Fruit fly (Drosophila melanogaster) whole organism, embryonic: ENCODE measurements around the gene CG32379.

Source experiments
- Bteb2 ChIP-seq: fragments of 200-800 bp; sonication (Bioruptor generic); optimal IDR thresholded peaks from 2 replicates; lab custom pipeline; 2016; ENCODE audit warnings: missing biosample characterization, missing genetic modification characterization
- CG10209 ChIP-seq: fragments of 200-800 bp; sonication (Bioruptor generic); optimal IDR thresholded peaks from 3 replicates; lab custom pipeline; 2017; ENCODE audit warnings: missing biosample characterization, mild to moderate bottlenecking, missing genetic modification characterization, missing genetic modification reagents
- CG10654 ChIP-seq: fragments of 200-800 bp; sonication (Bioruptor generic); optimal IDR thresholded peaks from 2 replicates; lab custom pipeline; 2016; ENCODE audit warnings: missing biosample characterization, missing genetic modification characterization
- CG11247 ChIP-seq: fragments of 200-800 bp; sonication (Bioruptor generic); IDR thresholded peaks from 2 replicates; pipeline ENCODE4 v1.3.6; 2022; ENCODE audit warnings: missing biosample characterization, missing genetic modification characterization
- CG12391 ChIP-seq: fragments of 200-800 bp; sonication (Bioruptor generic); optimal IDR thresholded peaks from 3 replicates; lab custom pipeline; 2018; ENCODE audit warnings: missing biosample characterization, mild to moderate bottlenecking, missing genetic modification characterization, moderate library complexity
- CG13775 ChIP-seq: fragments of 200-800 bp; sonication (Bioruptor generic); optimal IDR thresholded peaks from 3 replicates; lab custom pipeline; 2017; ENCODE audit warnings: missing biosample characterization, mild to moderate bottlenecking, missing genetic modification characterization
- CG14441 ChIP-seq: fragments of 200-800 bp; sonication (Bioruptor generic); IDR thresholded peaks from 2 replicates; pipeline ENCODE4 v1.3.6; 2022; ENCODE audit warnings: missing biosample characterization, missing genetic modification characterization
- CG15073 ChIP-seq: fragments of 200-800 bp; sonication (Bioruptor generic); optimal IDR thresholded peaks from 2 replicates; lab custom pipeline; 2016; ENCODE audit warnings: missing biosample characterization, missing genetic modification characterization
- CG2116 ChIP-seq: fragments of 200-800 bp; sonication (Bioruptor generic); optimal IDR thresholded peaks from 3 replicates; lab custom pipeline; 2018; ENCODE audit warnings: missing biosample characterization, mild to moderate bottlenecking, missing genetic modification characterization
- CG2199 ChIP-seq: fragments of 200-800 bp; sonication (Bioruptor generic); IDR thresholded peaks from 3 replicates; pipeline ENCODE4 v1.3.6; 2022; ENCODE audit warnings: missing biosample characterization, missing genetic modification characterization
- CG33213 ChIP-seq: fragments of 200-800 bp; sonication (Bioruptor generic); optimal IDR thresholded peaks from 3 replicates; lab custom pipeline; 2016; ENCODE audit warnings: missing biosample characterization, missing genetic modification characterization
- CG4730 ChIP-seq: fragments of 200-800 bp; sonication (Bioruptor generic); IDR thresholded peaks from 2 replicates; pipeline ENCODE4 v1.3.6; 2022; ENCODE audit warnings: missing biosample characterization, missing genetic modification characterization
- CG6765 ChIP-seq: fragments of 200-800 bp; sonication (Bioruptor generic); optimal IDR thresholded peaks from 3 replicates; lab custom pipeline; 2017; ENCODE audit warnings: missing biosample characterization, mild to moderate bottlenecking, missing genetic modification characterization
- CG7357 ChIP-seq: fragments of 200-800 bp; sonication (Bioruptor generic); IDR thresholded peaks from 3 replicates; pipeline ENCODE4 v1.3.6; 2022; ENCODE audit warnings: missing biosample characterization, missing genetic modification characterization
- CTCF ChIP-seq: fragments of 200-800 bp; sonication (Bioruptor generic); optimal IDR thresholded peaks from 2 replicates; lab custom pipeline; 2017; ENCODE audit warnings: missing biosample characterization, mild to moderate bottlenecking, missing genetic modification characterization, moderate library complexity
- CrebB ChIP-seq: fragments of 200-800 bp; sonication (Bioruptor generic); optimal IDR thresholded peaks from 3 replicates; lab custom pipeline; 2018; ENCODE audit warnings: missing biosample characterization, mild to moderate bottlenecking, missing genetic modification characterization
- Drgx ChIP-seq: fragments of 200-800 bp; sonication (Bioruptor generic); IDR thresholded peaks from 2 replicates; pipeline ENCODE4 v1.3.6; 2022; ENCODE audit warnings: missing biosample characterization, missing genetic modification characterization
- Ets65A ChIP-seq: fragments of 200-800 bp; sonication (Bioruptor generic); peaks from one replicate; lab custom pipeline; 2016; ENCODE audit warnings: missing biosample characterization, missing genetic modification characterization
- H15 ChIP-seq: fragments of 200-800 bp; sonication (Bioruptor generic); IDR thresholded peaks from 3 replicates; pipeline ENCODE4 v1.3.6; 2022; ENCODE audit warnings: missing biosample characterization, missing genetic modification characterization
- HmgZ ChIP-seq: fragments of 200-800 bp; sonication (Bioruptor generic); optimal IDR thresholded peaks from 2 replicates; lab custom pipeline; 2018; ENCODE audit warnings: missing biosample characterization, mild to moderate bottlenecking, missing genetic modification characterization
- Hr78 ChIP-seq, 2 experiments: fragments of 200-800 bp in 1 of 2; fragments of >200 bp in 1 of 2; sonication (Bioruptor generic) in 1 of 2; optimal IDR thresholded peaks; 2 replicates each; lab custom pipeline; 2017 to 2019; ENCODE audit warnings: missing biosample characterization in 2 of 2, missing genetic modification characterization in 2 of 2, mild to moderate bottlenecking in 1 of 2, moderate library complexity in 1 of 2
- Max ChIP-seq: fragments of 200-800 bp; sonication (Bioruptor generic); optimal IDR thresholded peaks from 2 replicates; lab custom pipeline; 2016; ENCODE audit warnings: missing biosample characterization, mild to moderate bottlenecking, missing genetic modification characterization
- Mrtf ChIP-seq: fragments of 200-800 bp; sonication (Bioruptor generic); IDR thresholded peaks from 3 replicates; pipeline ENCODE4 v1.3.6; 2022; ENCODE audit warnings: missing biosample characterization, missing genetic modification characterization
- Myb ChIP-seq: fragments of 200-800 bp; sonication (Bioruptor generic); optimal IDR thresholded peaks from 2 replicates; lab custom pipeline; 2016; ENCODE audit warnings: missing biosample characterization, missing genetic modification characterization
- Nf-YA ChIP-seq: fragments of 200-800 bp; sonication (Bioruptor generic); IDR thresholded peaks from 2 replicates; pipeline ENCODE4 v1.3.6; 2022; ENCODE audit warnings: missing biosample characterization, missing genetic modification characterization
- NfI ChIP-seq: fragments of 200-800 bp; sonication (Bioruptor generic); optimal IDR thresholded peaks from 3 replicates; lab custom pipeline; 2018; ENCODE audit warnings: missing biosample characterization, mild to moderate bottlenecking, missing genetic modification characterization, moderate library complexity
- Six4 ChIP-seq: fragments of 200-800 bp; sonication (Bioruptor generic); optimal IDR thresholded peaks from 2 replicates; lab custom pipeline; 2016; ENCODE audit warnings: missing biosample characterization, missing genetic modification characterization
- Sox100B ChIP-seq: fragments of 200-800 bp; sonication (Bioruptor generic); optimal IDR thresholded peaks from 3 replicates; lab custom pipeline; 2018; ENCODE audit warnings: missing biosample characterization, mild to moderate bottlenecking, missing genetic modification characterization
- Tbp ChIP-seq: fragments of >200 bp; optimal IDR thresholded peaks from 2 replicates; lab custom pipeline; 2018; ENCODE audit warnings: missing biosample characterization, missing genetic modification characterization
- Usf ChIP-seq: fragments of 200-800 bp; sonication (Bioruptor generic); optimal IDR thresholded peaks from 2 replicates; lab custom pipeline; 2017; ENCODE audit warnings: missing genotype, missing biosample characterization, missing genetic modification characterization
- Xrp1 ChIP-seq: fragments of 200-800 bp; sonication (Bioruptor generic); IDR thresholded peaks from 2 replicates; pipeline ENCODE4 v1.3.6; 2022; ENCODE audit warnings: missing biosample characterization, missing genetic modification characterization
- chn ChIP-seq: fragments of 200-800 bp; sonication (Bioruptor generic); optimal IDR thresholded peaks from 2 replicates; lab custom pipeline; 2016; ENCODE audit warnings: missing biosample characterization, missing genetic modification characterization
- exex ChIP-seq: fragments of 200-800 bp; sonication (Bioruptor generic); optimal IDR thresholded peaks from 4 replicates; lab custom pipeline; 2018; ENCODE audit warnings: missing biosample characterization, mild to moderate bottlenecking, missing genetic modification characterization, moderate library complexity
- fu2 ChIP-seq: fragments of 200-800 bp; sonication (Bioruptor generic); optimal IDR thresholded peaks from 2 replicates; lab custom pipeline; 2016; ENCODE audit warnings: missing biosample characterization, missing genetic modification characterization
- gcm ChIP-seq: fragments of 200-800 bp; sonication (Bioruptor generic); optimal IDR thresholded peaks from 2 replicates; lab custom pipeline; 2019; ENCODE audit warnings: missing biosample characterization, mild to moderate bottlenecking, missing genetic modification characterization, moderate library complexity
- gfzf ChIP-seq: fragments of 200-800 bp; sonication (Bioruptor generic); optimal IDR thresholded peaks from 2 replicates; lab custom pipeline; 2016; ENCODE audit warnings: missing biosample characterization, mild to moderate bottlenecking, missing genetic modification characterization, moderate library complexity
- ham ChIP-seq: fragments of 200-800 bp; sonication (Bioruptor generic); IDR thresholded peaks from 2 replicates; pipeline ENCODE4 v1.3.6; 2022; ENCODE audit warnings: missing biosample characterization, missing genetic modification characterization
- insv ChIP-seq, 2 experiments: fragments of 200-800 bp; sonication (Bioruptor generic); optimal IDR thresholded peaks; 3 replicates each; lab custom pipeline; 2016 to 2018; ENCODE audit warnings: missing biosample characterization in 2 of 2, missing genetic modification characterization in 2 of 2
- lov ChIP-seq, 2 experiments: fragments of 200-800 bp in 1 of 2; fragments of >200 bp in 1 of 2; sonication (Bioruptor generic) in 1 of 2; IDR thresholded peaks in 1 of 2; optimal IDR thresholded peaks in 1 of 2; 2 replicates in 1 of 2; 3 replicates in 1 of 2; pipeline versions ENCODE4 v1.3.6 to Lab custom; 2017 to 2022; ENCODE audit warnings: missing biosample characterization in 1 of 2, missing genetic modification characterization in 1 of 2
- mld ChIP-seq: fragments of 200-800 bp; sonication (Bioruptor generic); IDR thresholded peaks from 3 replicates; pipeline ENCODE4 v1.3.6; 2022; ENCODE audit warnings: missing biosample characterization, missing genetic modification characterization; ENCODE audit not compliant: partially characterized antibody
- pum ChIP-seq: fragments of 200-800 bp; sonication (Bioruptor generic); optimal IDR thresholded peaks from 2 replicates; lab custom pipeline; 2016; ENCODE audit warnings: missing biosample characterization, missing genetic modification characterization
- run ChIP-seq: fragments of 200-800 bp; sonication (Bioruptor generic); optimal IDR thresholded peaks from 3 replicates; lab custom pipeline; 2018; ENCODE audit warnings: missing biosample characterization, mild to moderate bottlenecking, missing genetic modification characterization
- sqz ChIP-seq: fragments of 200-800 bp; sonication (Bioruptor generic); optimal IDR thresholded peaks from 3 replicates; lab custom pipeline; 2018; ENCODE audit warnings: missing biosample characterization, mild to moderate bottlenecking, missing genetic modification characterization
- tin ChIP-seq: fragments of 200-800 bp; sonication (Bioruptor generic); optimal IDR thresholded peaks from 3 replicates; lab custom pipeline; 2016; ENCODE audit warnings: missing biosample characterization, missing genetic modification characterization
- tna ChIP-seq: fragments of 200-800 bp; sonication (Bioruptor generic); IDR thresholded peaks from 2 replicates; pipeline ENCODE4 v1.3.6; 2022; ENCODE audit warnings: missing biosample characterization, missing genetic modification characterization; ENCODE audit not compliant: partially characterized antibody
- trh ChIP-seq: fragments of 200-800 bp; sonication (Bioruptor generic); optimal IDR thresholded peaks from 2 replicates; lab custom pipeline; 2016; ENCODE audit warnings: missing biosample characterization, missing genetic modification characterization
- tup ChIP-seq: fragments of 200-800 bp; sonication (Bioruptor generic); optimal IDR thresholded peaks from 2 replicates; lab custom pipeline; 2016; ENCODE audit warnings: missing biosample characterization, mild to moderate bottlenecking, missing genetic modification characterization, moderate library complexity
- unc-4 ChIP-seq: fragments of 200-800 bp; sonication (Bioruptor generic); IDR thresholded peaks from 2 replicates; pipeline ENCODE4 v1.3.6; 2022; ENCODE audit warnings: missing biosample characterization, missing genetic modification characterization; ENCODE audit not compliant: partially characterized antibody
- zen ChIP-seq: fragments of 200-800 bp; sonication (Bioruptor generic); optimal IDR thresholded peaks from 3 replicates; lab custom pipeline; 2018; ENCODE audit warnings: missing biosample characterization, mild to moderate bottlenecking, missing genetic modification characterization, moderate library complexity
- zen2 ChIP-seq: fragments of 200-800 bp; sonication (Bioruptor generic); IDR thresholded peaks from 3 replicates; pipeline ENCODE4 v1.3.6; 2022; ENCODE audit warnings: missing biosample characterization, missing genetic modification characterization; ENCODE audit not compliant: partially characterized antibody

CG32379 gene

dm6 chr3L:7360324-7360852 is 35.8 kb upstream of the CG32379 start, which contains the start of gene Sec63 (continued):
- peak; percentile 63; the same call in 2 of the 3 replicates for TF ChIP-seq H15
- no peak for TF ChIP-seq zen (tag; lab: Kevin White, UChicago)
- TF ChIP-seq CG11247: 0 out of 2 replicates have a peak, but pooled peaks have one; percentile 16
- peak; percentile 58 for TF ChIP-seq CG12391 (tag; lab: Kevin White, UChicago)
- TF ChIP-seq Bteb2 (GFP tag; lab: Kevin White, UChicago): no peak
- TF ChIP-seq tna (GFP tag; lab: Robert Waterston, UW): peak; percentile 89
- TF ChIP-seq CG4730 (GFP tag; lab: Robert Waterston, UW): no peak
- TF ChIP-seq insv (GFP tag; optimal IDR thresholded peaks at IDR 0.05; lab: Kevin White, UChicago): no peak
- peak; percentile 23; the same call in 1 of the 3 replicates for TF ChIP-seq CG2199 (GFP tag; lab: Robert Waterston, UW)
- TF ChIP-seq CG33213 (GFP tag; lab: Kevin White, UChicago): peak; percentile 74
- TF ChIP-seq CG6765 (GFP tag; lab: Kevin White, UChicago): no peak
- TF ChIP-seq CG15073: no peak
- TF ChIP-seq Usf (GFP tag; lab: Kevin White, UChicago): no peak
- TF ChIP-seq Max (GFP tag; lab: Kevin White, UChicago): peak; percentile 58
- no peak for TF ChIP-seq trh (GFP tag; lab: Kevin White, UChicago)
- 0 out of 3 replicates have a peak, but pooled peaks have one; percentile 24 for TF ChIP-seq CG7357 (GFP tag; lab: Robert Waterston, UW)
- peak; percentile 1 for TF ChIP-seq Myb (GFP tag; lab: Kevin White, UChicago)
- TF ChIP-seq exex (tag; lab: Kevin White, UChicago): peak; percentile 29
- TF ChIP-seq Xrp1: peak; percentile 71
- no peak for TF ChIP-seq CG10654 (GFP tag; lab: Kevin White, UChicago)
- no peak for TF ChIP-seq ham (GFP tag; lab: Robert Waterston, UW)
- TF ChIP-seq Tbp: no peak
- TF ChIP-seq lov (optimal IDR thresholded peaks at IDR 0.05; lab: Kevin White, UChicago): no peak
- 0 out of 3 replicates have a peak, but pooled peaks have one; percentile 54 for TF ChIP-seq lov (GFP tag; IDR thresholded peaks at IDR 0.05; lab: Robert Waterston, UW)
- TF ChIP-seq sqz (GFP tag; lab: Kevin White, UChicago): no peak
- peak; percentile 36 for TF ChIP-seq NfI
- no peak for TF ChIP-seq CrebB (tag; lab: Kevin White, UChicago)
- peak; percentile 80 for TF ChIP-seq unc-4 (GFP tag; lab: Robert Waterston, UW)
- TF ChIP-seq CG2116: peak; percentile 78
- TF ChIP-seq CTCF (GFP tag; lab: Kevin White, UChicago): peak; percentile 72
- peak; percentile 57 for TF ChIP-seq chn
- TF ChIP-seq Mrtf (GFP tag; lab: Robert Waterston, UW): no peak
- TF ChIP-seq HmgZ (tag; lab: Kevin White, UChicago): peak; percentile 8
- TF ChIP-seq Hr78 (GFP tag; optimal IDR thresholded peaks at IDR 0.05; lab: Kevin White, UChicago): no peak
- TF ChIP-seq Six4 (GFP tag; lab: Kevin White, UChicago): no peak
- TF ChIP-seq Sox100B (GFP tag; lab: Kevin White, UChicago): peak; percentile 34
- no peak for TF ChIP-seq Nf-YA
- peak; percentile 13 for TF ChIP-seq gfzf (GFP tag; lab: Kevin White, UChicago)
- TF ChIP-seq CG14441 (GFP tag; lab: Robert Waterston, UW): peak; percentile 64; the same call in 1 of the 2 replicates
- no peak for TF ChIP-seq run (tag; lab: Kevin White, UChicago)
- peak; percentile 87; the same call in 2 of the 3 replicates for TF ChIP-seq mld (GFP tag; lab: Robert Waterston, UW)
- TF ChIP-seq Ets65A (GFP tag; lab: Kevin White, UChicago): no peak
- peak; percentile 7 for TF ChIP-seq tin
- TF ChIP-seq pum (GFP tag; lab: Kevin White, UChicago): no peak
- TF ChIP-seq Drgx (GFP tag; lab: Robert Waterston, UW): no peak
- TF ChIP-seq gcm (GFP tag; lab: Kevin White, UChicago): peak; percentile 3
- peak; percentile 48 for TF ChIP-seq CG13775 (GFP tag; lab: Kevin White, UChicago)
- TF ChIP-seq tup (GFP tag; lab: Kevin White, UChicago): no peak
- no peak for TF ChIP-seq fu2
- TF ChIP-seq CG10209 (GFP tag; lab: Kevin White, UChicago): peak; percentile 62
- peak; percentile 62; the same call in 2 of the 3 replicates for TF ChIP-seq zen2 (GFP tag; lab: Robert Waterston, UW)
